Worm (Caenorhabditis elegans) whole organism, young adult: Measurements from ENCODE around the gene mec-10.

Experiments used
- B0019.2 ChIP-seq: fragments of 200-800 bp; sonication (Bioruptor generic); conservative IDR thresholded peaks from 2 replicates; pipeline ENCODE4 v1.3.6; 2022; ENCODE audit warnings: missing genetic modification reagents, missing genetic modification characterization, missing compliant biosample characterization
- B0336.3 ChIP-seq: fragments of 200-800 bp; sonication (Bioruptor generic); IDR thresholded peaks from 2 replicates; pipeline ENCODE4 v1.3.6; 2022; ENCODE audit warnings: missing genetic modification characterization, missing compliant biosample characterization
- C17E4.6 ChIP-seq: fragments of 200-800 bp; sonication (Bioruptor generic); IDR thresholded peaks from 2 replicates; pipeline ENCODE4 v1.3.6; 2022; ENCODE audit warnings: missing genetic modification reagents, missing genetic modification characterization, missing compliant biosample characterization
- F39B2.1 ChIP-seq: fragments of 200-800 bp; sonication (Bioruptor generic); IDR thresholded peaks from 2 replicates; pipeline ENCODE4 v1.3.6; 2022; ENCODE audit warnings: missing genetic modification reagents, missing genetic modification characterization, missing compliant biosample characterization
- F57A8.1 ChIP-seq: fragments of 200-800 bp; sonication (Bioruptor generic); optimal IDR thresholded peaks from 2 replicates; lab custom pipeline; 2018; ENCODE audit warnings: mild to moderate bottlenecking, missing genetic modification characterization, moderate library complexity, missing compliant biosample characterization
- Y53G8AR.9 ChIP-seq: fragments of 200-800 bp; sonication (Bioruptor generic); conservative IDR thresholded peaks from 2 replicates; pipeline ENCODE4 v1.3.6; 2022; ENCODE audit warnings: missing genetic modification reagents, missing genetic modification characterization, missing compliant biosample characterization
- Y67H2A.10 ChIP-seq: fragments of 200-800 bp; sonication (Bioruptor generic); conservative IDR thresholded peaks from 2 replicates; pipeline ENCODE4 v1.3.6; 2022; ENCODE audit warnings: missing genetic modification reagents, missing genetic modification characterization, missing compliant biosample characterization
- ama-1 ChIP-seq, 3 experiments: fragments of 150-350 bp in 1 of 3; sonication (generic microtip) in 2 of 3; optimal IDR thresholded peaks; 2 replicates each; lab custom pipeline; 2014 to 2018; ENCODE audit warnings: missing biosample characterization in 2 of 3, missing genetic modification characterization in 2 of 3, missing genetic modification reagents in 2 of 3
- bed-2 ChIP-seq: fragments of 200-800 bp; sonication (Bioruptor generic); IDR thresholded peaks from 2 replicates; pipeline ENCODE4 v1.3.6; 2022; ENCODE audit warnings: missing genetic modification reagents, missing genetic modification characterization, missing compliant biosample characterization
- cebp-1 ChIP-seq, 2 experiments: fragments of 200-800 bp in 1 of 2; sonication (Bioruptor generic) in 1 of 2; sonication (generic microtip) in 1 of 2; IDR thresholded peaks in 1 of 2; optimal IDR thresholded peaks in 1 of 2; 2 replicates each; pipeline versions ENCODE4 v1.3.6 to Lab custom; 2017 to 2022; ENCODE audit warnings: missing compliant biosample characterization in 2 of 2, missing genetic modification characterization in 2 of 2, mild to moderate bottlenecking in 1 of 2, missing genetic modification reagents in 1 of 2, moderate library complexity in 1 of 2
- ceh-100 ChIP-seq: fragments of 200-800 bp; sonication (Bioruptor generic); IDR thresholded peaks from 2 replicates; pipeline ENCODE4 v1.3.6; 2022; ENCODE audit warnings: missing genetic modification reagents, missing genetic modification characterization, missing compliant biosample characterization
- ceh-40 ChIP-seq: fragments of 200-800 bp; sonication (Bioruptor generic); IDR thresholded peaks from 2 replicates; pipeline ENCODE4 v1.3.6; 2022; ENCODE audit warnings: missing genetic modification characterization, missing compliant biosample characterization
- ceh-79 ChIP-seq: sonication (generic microtip); optimal IDR thresholded peaks from 2 replicates; lab custom pipeline; 2017; ENCODE audit warnings: mild to moderate bottlenecking, missing genetic modification characterization, missing compliant biosample characterization
- die-1 ChIP-seq: sonication (generic microtip); optimal IDR thresholded peaks from 2 replicates; lab custom pipeline; 2016; ENCODE audit warnings: missing genotype, mild to moderate bottlenecking, missing genetic modification characterization, missing compliant biosample characterization
- dox-1 ChIP-seq: fragments of 200-800 bp; sonication (Bioruptor generic); IDR thresholded peaks from 2 replicates; pipeline ENCODE4 v1.3.6; 2022; ENCODE audit warnings: missing genetic modification reagents, missing genetic modification characterization, missing compliant biosample characterization
- gei-17 ChIP-seq: fragments of 200-800 bp; sonication (Bioruptor generic); optimal IDR thresholded peaks from 2 replicates; lab custom pipeline; 2018; ENCODE audit warnings: mild to moderate bottlenecking, missing genetic modification characterization, missing compliant biosample characterization
- hrde-1 ChIP-seq: sonication (generic microtip); optimal IDR thresholded peaks from 2 replicates; lab custom pipeline; 2016; ENCODE audit warnings: missing genetic modification characterization, mild to moderate bottlenecking, missing compliant biosample characterization, moderate library complexity, missing genotype, missing genetic modification reagents, borderline replicate concordance
- let-607 ChIP-seq, 2 experiments: fragments of 200-800 bp in 1 of 2; sonication (Bioruptor generic) in 1 of 2; sonication (generic microtip) in 1 of 2; optimal IDR thresholded peaks; 2 replicates each; lab custom pipeline; 2016 to 2018; ENCODE audit warnings: mild to moderate bottlenecking in 2 of 2, missing compliant biosample characterization in 2 of 2, missing genetic modification characterization in 2 of 2, moderate library complexity in 2 of 2, missing genotype in 1 of 2
- lin-35 ChIP-seq, 3 experiments: fragments of 150-350 bp in 2 of 3; sonication (generic microtip) in 1 of 3; optimal IDR thresholded peaks; 2 replicates each; lab custom pipeline; 2014 to 2018; ENCODE audit warnings: missing biosample characterization in 3 of 3, missing genetic modification characterization in 3 of 3, missing genetic modification reagents in 3 of 3
- lin-54 ChIP-seq: fragments of 200-800 bp; sonication (Bioruptor generic); optimal IDR thresholded peaks from 2 replicates; lab custom pipeline; 2018; ENCODE audit warnings: mild to moderate bottlenecking, missing genetic modification characterization, missing compliant biosample characterization
- madf-3 ChIP-seq: fragments of 200-800 bp; sonication (Bioruptor generic); IDR thresholded peaks from 2 replicates; pipeline ENCODE4 v1.3.6; 2022; ENCODE audit warnings: missing genetic modification reagents, missing genetic modification characterization, missing compliant biosample characterization
- madf-8 ChIP-seq: fragments of 200-800 bp; sonication (Bioruptor generic); conservative IDR thresholded peaks from 2 replicates; pipeline ENCODE4 v1.3.6; 2022; ENCODE audit warnings: missing genetic modification reagents, missing genetic modification characterization, missing compliant biosample characterization
- mel-28 ChIP-seq: sonication (generic microtip); optimal IDR thresholded peaks from 2 replicates; lab custom pipeline; 2016; ENCODE audit warnings: borderline replicate concordance, mild to moderate bottlenecking, missing genetic modification characterization, missing compliant biosample characterization
- nhr-120 ChIP-seq: fragments of 200-800 bp; sonication (Bioruptor generic); IDR thresholded peaks from 2 replicates; pipeline ENCODE4 v1.3.6; 2022; ENCODE audit warnings: missing genetic modification characterization, missing compliant biosample characterization
- nhr-80 ChIP-seq: sonication (generic microtip); optimal IDR thresholded peaks from 2 replicates; lab custom pipeline; 2016; ENCODE audit warnings: missing genetic modification characterization, missing compliant biosample characterization
- pbrm-1 ChIP-seq: fragments of 200-800 bp; sonication (Bioruptor generic); IDR thresholded peaks from 2 replicates; pipeline ENCODE4 v1.3.6; 2022; ENCODE audit warnings: missing genetic modification reagents, missing genetic modification characterization, missing compliant biosample characterization
- sdz-38 ChIP-seq: sonication (generic microtip); optimal IDR thresholded peaks from 2 replicates; lab custom pipeline; 2016; ENCODE audit warnings: missing genotype, missing genetic modification characterization, missing compliant biosample characterization
- snpc-4 ChIP-seq, 5 experiments: fragments of 150-350 bp in 1 of 5; sonication (generic microtip) in 4 of 5; optimal IDR thresholded peaks; 2 replicates each; lab custom pipeline; 2014 to 2018; ENCODE audit warnings: missing genetic modification characterization in 5 of 5, missing biosample characterization in 3 of 5, antibody characterized with exemption in 2 of 5, mild to moderate bottlenecking in 2 of 5, missing compliant biosample characterization in 2 of 5, missing genotype in 2 of 5, moderate library complexity in 2 of 5, missing genetic modification reagents in 1 of 5
- tbx-9 ChIP-seq: sonication (generic microtip); optimal IDR thresholded peaks from 2 replicates; lab custom pipeline; 2016; ENCODE audit warnings: borderline replicate concordance, missing genetic modification characterization, inconsistent platforms, missing compliant biosample characterization
- tlf-1 ChIP-seq: fragments of 200-800 bp; sonication (Bioruptor generic); optimal IDR thresholded peaks from 2 replicates; lab custom pipeline; 2018; ENCODE audit warnings: mild to moderate bottlenecking, missing genetic modification characterization, missing compliant biosample characterization
- unc-62 ChIP-seq: fragments of 150-350 bp; optimal IDR thresholded peaks from 2 replicates; lab custom pipeline; 2014; ENCODE audit warnings: missing biosample characterization, missing genetic modification reagents, missing genetic modification characterization
- xnd-1 ChIP-seq: sonication (generic microtip); optimal IDR thresholded peaks from 2 replicates; lab custom pipeline; 2016; ENCODE audit warnings: missing genotype, missing genetic modification reagents, missing genetic modification characterization, missing compliant biosample characterization
- ztf-18 ChIP-seq: sonication (generic microtip); optimal IDR thresholded peaks from 2 replicates; lab custom pipeline; 2016; ENCODE audit warnings: missing genotype, mild to moderate bottlenecking, missing genetic modification characterization, missing compliant biosample characterization
- ztf-3 ChIP-seq: fragments of 200-800 bp; sonication (Bioruptor generic); optimal IDR thresholded peaks from 2 replicates; lab custom pipeline; 2018; ENCODE audit warnings: mild to moderate bottlenecking, missing genetic modification characterization, missing compliant biosample characterization

mec-10 gene

DNA sequence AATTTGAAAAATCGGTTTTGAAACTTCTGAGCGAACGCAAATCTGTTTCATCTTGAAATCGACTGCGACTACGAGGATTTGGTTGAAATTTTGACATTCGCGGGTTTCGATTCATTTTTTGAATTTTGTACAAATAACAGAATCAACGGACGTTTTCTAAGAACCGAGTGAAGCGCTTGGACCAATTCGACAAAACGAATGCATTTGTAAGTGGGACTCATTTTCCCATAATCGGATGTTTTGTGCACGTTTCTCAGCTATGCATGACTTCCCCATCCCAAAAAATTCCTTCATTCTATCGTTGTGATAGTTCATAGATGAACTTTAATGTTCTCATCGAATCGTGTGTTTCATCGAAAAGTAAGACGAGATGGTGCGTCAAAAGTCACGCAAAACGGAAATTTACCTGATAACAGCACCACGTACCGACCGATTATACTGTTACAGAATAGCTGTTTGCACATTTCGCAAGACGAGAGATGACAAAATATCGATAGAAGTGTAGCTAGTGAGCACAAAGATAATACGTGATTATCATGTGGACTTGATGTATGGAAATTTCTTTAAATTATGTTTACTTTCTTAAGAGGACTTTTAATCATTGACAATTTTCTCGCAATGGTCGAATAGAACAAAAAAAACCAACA, at the start of gene mec-10:
Gene mec-10, minus strand, starts transcription at position 189 of the 647 bp plus-strand sequence.
- TF ChIP-seq cebp-1 (GFP tag; IDR thresholded peaks at IDR 0.05; lab: Robert Waterston, UW) (peak; percentile 61; the same call in 1 of the 2 replicates), cebp-1 (tag; optimal IDR thresholded peaks at IDR 0.05; lab: Kevin White, UChicago) (no peak), dox-1 (0 out of 2 replicates have a peak, but pooled peaks have one; percentile 16), madf-8 (GFP tag; lab: Robert Waterston, UW) (no peak), F39B2.1 (GFP tag; lab: Robert Waterston, UW) (no peak), nhr-80 (tag; lab: Kevin White, UChicago) (peak; percentile 83)

- 0 out of 2 replicates have a peak, but pooled peaks have one; percentile 78 for TF ChIP-seq nhr-120 (GFP tag; lab: Robert Waterston, UW)
- no peak for TF ChIP-seq die-1 (tag; lab: Kevin White, UChicago)
Observed at ce11 chrX:8509088-8509487, 39.0 kb upstream of the mec-10 start.

- no peak for TF ChIP-seq B0019.2 (GFP tag; lab: Robert Waterston, UW)
- TF ChIP-seq Y53G8AR.9 (GFP tag; lab: Robert Waterston, UW) = no peak
- TF ChIP-seq hrde-1 (tag; lab: Kevin White, UChicago) = no peak
- TF ChIP-seq tbx-9 (tag; lab: Kevin White, UChicago) = no peak
- TF ChIP-seq sdz-38 (tag; lab: Kevin White, UChicago) = no peak
- TF ChIP-seq snpc-4 (GFP tag; optimal IDR thresholded peaks at IDR 0.05; lab: Kevin White, UChicago) = no peak
- no peak for TF ChIP-seq snpc-4 (tag; optimal IDR thresholded peaks at IDR 0.05; lab: Kevin White, UChicago)
- no peak for TF ChIP-seq gei-17
- no peak for TF ChIP-seq F57A8.1 (GFP tag; lab: Kevin White, UChicago)
- no peak for TF ChIP-seq let-607 (tag; optimal IDR thresholded peaks at IDR 0.05; lab: Kevin White, UChicago)
- no peak for TF ChIP-seq xnd-1 (tag; lab: Kevin White, UChicago)
- no peak for TF ChIP-seq ceh-79
- no peak for TF ChIP-seq tlf-1 (GFP tag; lab: Kevin White, UChicago)
Observed at ce11 chrX:8507576-8507975, 37.5 kb upstream of the mec-10 start, which contains the start of gene H03E18.1. H03E18.1 (plus strand) TSS chrX:8507876.

ce11 chrX:8507053-8507452, 36.9 kb upstream of the mec-10 start:
- TF ChIP-seq ama-1 (optimal IDR thresholded peaks at IDR 0.05; lab: Kevin White, UChicago) (no peak), ama-1 (GFP tag; optimal IDR thresholded peaks at IDR 0.05; lab: Kevin White, UChicago) (no peak), nhr-80 (tag; lab: Kevin White, UChicago) (no peak)

DNA sequence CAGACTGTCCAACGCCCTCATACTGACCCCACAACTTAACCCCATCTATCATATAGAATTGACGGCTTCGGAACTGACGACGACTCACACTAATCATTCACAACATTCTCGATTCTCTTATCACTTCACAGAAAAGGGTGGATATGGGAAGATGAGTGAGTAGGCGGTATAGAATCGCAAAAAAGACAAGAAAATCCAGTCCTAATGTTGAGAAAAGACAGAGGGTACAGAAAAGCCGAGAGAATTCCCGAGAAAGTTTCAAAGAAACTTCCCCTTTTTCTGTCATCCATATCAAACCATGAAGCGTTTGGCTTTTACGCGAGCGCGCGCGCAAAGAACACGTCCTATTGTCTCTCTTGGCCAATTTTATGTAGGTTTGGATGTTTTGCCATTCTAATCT, 34.1 kb upstream of the mec-10 start:
- TF ChIP-seq hrde-1 (tag; lab: Kevin White, UChicago) (no peak), unc-62 (no peak)

DNA sequence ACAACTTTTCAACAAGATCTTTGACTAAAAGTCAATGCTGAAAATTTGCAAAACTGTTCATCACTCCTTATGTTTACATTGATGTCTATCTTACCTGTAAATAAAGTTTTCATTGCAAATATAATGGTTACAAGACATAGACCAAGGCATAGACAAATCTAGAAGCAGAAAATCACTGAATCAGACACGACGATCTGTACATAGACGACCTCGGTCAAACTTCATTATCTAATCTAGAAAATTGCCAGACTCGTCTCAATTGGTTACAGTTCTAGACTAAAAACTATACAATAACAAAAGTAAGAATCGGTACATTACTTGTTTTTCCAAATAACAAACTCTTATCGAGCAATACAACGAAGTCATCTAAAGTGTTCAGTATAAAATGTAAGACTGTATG, 30.8 kb upstream of the mec-10 start, which contains the start of gene grd-4:
Gene grd-4, plus strand, starts transcription at position 301 of the 400 bp plus-strand sequence.
- TF ChIP-seq B0336.3 (GFP tag; lab: Robert Waterston, UW) = no peak
- no peak for TF ChIP-seq ceh-100 (GFP tag; lab: Robert Waterston, UW)
- no peak for TF ChIP-seq ztf-3 (GFP tag; lab: Kevin White, UChicago)
- no peak for TF ChIP-seq mel-28
- no peak for TF ChIP-seq ceh-40 (GFP tag; lab: Robert Waterston, UW)
- TF ChIP-seq tlf-1 (GFP tag; lab: Kevin White, UChicago) = no peak
- TF ChIP-seq Y67H2A.10 = no peak
- no peak for TF ChIP-seq sdz-38 (tag; lab: Kevin White, UChicago)
- no peak for TF ChIP-seq Y53G8AR.9 (GFP tag; lab: Robert Waterston, UW)
- no peak for TF ChIP-seq pbrm-1
- no peak for TF ChIP-seq bed-2
- TF ChIP-seq ztf-18 (tag; lab: Kevin White, UChicago) = no peak
- TF ChIP-seq lin-35 (GFP tag; optimal IDR thresholded peaks at IDR 0.05; lab: Kevin White, UChicago) = no peak
- TF ChIP-seq madf-3 (GFP tag; lab: Robert Waterston, UW) = no peak
- TF ChIP-seq xnd-1 (tag; lab: Kevin White, UChicago) = no peak
- TF ChIP-seq lin-54 = no peak
- no peak for TF ChIP-seq C17E4.6 (GFP tag; lab: Robert Waterston, UW)
